Worm (Caenorhabditis elegans): ENCODE measurements around the gene ham-1.

DNA sequence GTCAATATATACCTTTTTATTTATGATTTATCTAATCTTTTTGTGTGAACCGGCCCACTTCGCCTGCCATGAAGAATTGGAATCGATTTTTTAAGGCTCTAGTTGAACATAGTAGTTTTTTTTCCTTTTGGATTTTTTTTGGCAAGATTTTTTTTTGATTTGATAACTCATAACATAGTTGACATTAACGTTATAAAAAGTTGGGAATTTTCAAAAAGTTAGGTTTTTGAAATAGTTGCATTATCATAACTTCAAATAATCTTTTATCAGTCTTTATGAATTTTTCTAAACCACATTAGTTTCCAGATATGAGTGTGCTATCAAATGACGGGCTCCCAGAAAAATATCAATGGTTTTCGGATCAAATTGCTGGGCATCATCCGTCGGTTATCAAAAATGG, 5.8 kb downstream of the ham-1 start, which contains the start of gene ipmk-1:
- TF ChIP-seq sox-4 (tag; optimal IDR thresholded peaks at IDR 0.05): no peak
- no peak for TF ChIP-seq fkh-10 (GFP tag; optimal IDR thresholded peaks at IDR 0.05)
- TF ChIP-seq pha-2 (tag; optimal IDR thresholded peaks at IDR 0.05): no peak
- TF ChIP-seq pax-1 (tag; optimal IDR thresholded peaks at IDR 0.05): no peak
- TF ChIP-seq eyg-1 (tag; optimal IDR thresholded peaks at IDR 0.05): no peak
- TF ChIP-seq lim-6 (tag; optimal IDR thresholded peaks at IDR 0.05): no peak
- TF ChIP-seq hlh-30 (tag; optimal IDR thresholded peaks at IDR 0.05; ENCODE audit: insufficient read depth): no peak

Data from whole organism, late embryonic.